Fruit fly (Drosophila melanogaster) whole organism, larva: ENCODE measurements around the gene Shab.

Experiments
- noc ChIP-seq: fragments of 200-800 bp; sonication (Bioruptor generic); optimal IDR thresholded peaks from 3 replicates; lab custom pipeline; 2019; ENCODE audit warnings: missing biosample characterization, mild to moderate bottlenecking, missing genetic modification characterization, moderate library complexity

Shab gene

DNA sequence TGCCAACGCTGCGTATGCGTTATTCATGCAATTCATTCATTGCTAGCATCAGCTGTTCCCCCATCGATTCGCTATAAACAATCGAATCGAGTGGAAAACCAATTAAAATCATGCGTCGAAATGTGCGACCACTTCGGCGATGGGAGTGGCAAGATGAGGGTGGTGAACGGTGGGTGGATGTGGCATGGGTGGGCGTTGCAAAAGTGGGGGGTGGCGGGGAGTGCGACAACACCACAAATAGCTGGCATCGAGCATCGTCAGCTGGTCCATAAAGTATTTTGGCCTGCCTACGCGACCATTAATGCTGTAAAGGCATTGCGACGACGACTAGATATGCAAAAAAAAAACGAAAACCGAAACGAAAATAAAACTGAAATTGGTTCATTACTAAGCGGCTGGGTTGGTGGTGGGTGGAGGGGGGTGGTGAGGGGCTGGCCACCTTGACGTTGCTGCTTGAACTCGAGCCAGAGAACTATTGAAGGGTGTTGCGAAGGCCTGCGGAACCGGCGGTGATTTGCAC, 14.8 kb downstream of the Shab start:
- no peak for TF ChIP-seq noc (tag; lab: Kevin White, UChicago)

DNA sequence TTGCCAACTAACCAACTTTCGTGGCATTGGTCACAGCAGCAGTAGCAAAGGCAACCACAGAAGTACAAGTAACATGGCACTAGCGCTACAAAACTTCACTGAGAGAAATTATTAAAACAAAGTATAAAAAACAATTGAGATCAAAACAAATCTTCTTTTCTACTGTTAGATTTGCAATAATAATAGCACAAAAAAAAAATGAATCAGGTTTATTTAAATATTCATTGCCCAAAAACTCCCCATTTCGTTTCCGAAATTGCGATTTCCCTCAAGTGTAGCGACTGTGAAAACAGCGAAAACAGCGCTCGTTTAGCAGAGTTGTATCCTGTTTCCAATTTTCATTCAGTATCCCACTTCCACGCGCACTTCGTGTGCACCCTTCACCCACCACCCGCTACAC, 18.5 kb downstream of the Shab start:
- TF ChIP-seq noc (tag; lab: Kevin White, UChicago), result no peak

DNA sequence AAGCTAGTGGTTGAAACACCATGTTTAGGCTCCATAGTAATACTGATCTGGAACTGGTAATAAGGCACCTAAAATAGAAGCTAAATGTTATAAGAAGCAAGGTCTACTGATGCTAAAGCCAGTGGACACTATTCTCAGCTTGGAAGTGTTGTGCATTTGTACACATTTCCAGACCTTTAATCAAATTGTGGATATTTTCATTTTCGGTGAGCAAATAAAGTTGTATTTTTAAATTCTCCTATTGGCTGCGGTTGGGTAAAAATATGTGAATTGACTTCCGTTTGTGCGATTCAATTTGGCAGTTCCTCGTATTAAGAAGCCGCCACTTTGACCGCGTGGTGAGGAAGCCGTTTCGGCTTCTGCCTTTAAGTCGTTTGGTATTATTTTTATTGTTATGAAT, 21.7 kb downstream of the Shab start, which contains the start of gene CG9970:
Gene CG9970 (minus strand): TSS at position 101 of the 400 bp plus-strand sequence.
- TF ChIP-seq noc (tag; lab: Kevin White, UChicago), result no peak

DNA sequence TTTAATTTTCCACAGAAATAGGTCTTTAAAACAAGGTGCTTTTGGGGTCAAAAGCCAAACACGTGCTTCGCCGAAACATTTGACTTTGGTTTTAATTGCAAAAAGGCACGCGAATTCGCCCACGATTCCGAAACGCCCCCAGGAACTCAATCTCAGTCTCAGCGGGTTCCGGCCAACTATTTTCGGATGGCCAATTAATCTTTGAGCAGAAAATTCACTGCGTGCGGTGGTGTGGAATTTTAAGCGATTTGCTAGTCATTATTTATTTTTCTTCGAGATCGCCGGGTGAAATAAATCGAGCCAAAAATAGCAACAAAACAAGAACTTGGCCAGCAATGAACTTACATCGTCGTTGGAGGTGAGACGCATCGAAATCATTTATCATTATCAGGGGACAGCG, 23.8 kb downstream of the Shab start:
- no peak for TF ChIP-seq noc (tag; lab: Kevin White, UChicago)

DNA sequence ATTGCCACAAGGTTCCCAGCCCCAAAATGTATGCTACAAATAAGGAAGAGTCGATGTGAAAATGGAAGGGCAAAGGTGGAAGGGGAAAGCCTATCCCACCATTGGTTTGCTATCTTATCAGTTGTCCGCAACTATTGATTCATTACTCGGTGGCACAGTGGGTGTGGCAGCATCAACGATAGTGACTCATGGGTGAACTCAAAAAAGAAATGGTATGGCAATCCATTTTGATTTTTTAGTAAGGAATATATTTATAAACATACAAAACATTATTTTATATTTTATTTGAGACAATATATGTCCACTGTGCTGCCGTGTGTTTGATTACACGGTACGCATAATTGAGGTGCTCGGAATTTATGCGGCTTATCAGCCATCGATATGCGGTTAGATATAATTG, 28.3 kb downstream of the Shab start:
- no peak for TF ChIP-seq noc (tag; lab: Kevin White, UChicago)

DNA sequence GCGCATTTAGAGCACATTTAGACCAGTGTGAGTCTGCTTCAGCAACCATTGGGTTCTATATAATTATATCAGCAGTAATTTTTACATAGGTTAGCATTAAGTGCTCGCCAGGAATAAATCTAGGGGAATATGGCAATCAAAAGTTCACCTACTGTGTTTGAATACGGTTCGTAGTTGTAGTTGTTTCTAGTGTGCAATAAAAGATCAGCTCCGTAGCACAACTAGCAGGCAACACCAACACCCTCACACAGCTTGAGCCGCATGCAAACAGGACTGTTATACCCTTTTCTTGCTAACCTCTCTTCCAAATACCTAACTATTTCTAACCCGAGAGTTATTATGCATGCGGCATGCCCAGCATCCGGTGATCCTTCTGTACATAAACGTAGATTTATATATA, 56.7 kb downstream of the Shab start, which contains the start of gene CG32846:
Gene CG32846 (minus strand): TSS at position 101 of the 400 bp plus-strand sequence.
- TF ChIP-seq noc (tag; lab: Kevin White, UChicago), result no peak

DNA sequence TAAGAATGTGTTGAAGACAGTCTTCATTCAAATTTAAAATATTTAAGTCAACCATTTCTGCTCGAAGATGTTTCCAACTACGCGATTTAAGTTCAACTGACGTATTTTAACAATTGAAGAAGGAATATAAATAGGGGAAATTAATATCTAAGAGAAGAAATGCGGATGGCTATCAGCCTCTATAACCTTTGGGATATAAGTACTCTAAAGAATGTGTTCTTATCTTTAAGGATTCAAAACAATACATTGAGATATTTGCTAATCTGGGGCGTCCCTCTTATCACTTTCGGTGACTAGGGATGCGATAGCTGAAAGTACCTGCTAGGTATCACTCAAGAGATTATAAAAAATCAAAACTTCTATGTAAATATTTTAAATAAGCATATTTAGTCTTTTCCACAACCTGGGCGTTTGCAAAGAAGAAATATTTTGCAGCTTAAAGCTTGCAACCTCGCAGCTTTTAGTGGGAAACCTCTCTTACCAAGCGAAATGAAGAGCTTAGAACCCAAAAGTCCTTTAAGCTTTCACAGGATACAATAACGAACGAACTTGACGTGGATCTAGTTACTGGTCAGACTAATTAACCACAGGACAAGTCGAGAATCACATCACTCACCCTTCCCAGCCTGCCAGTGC, 66.2 kb downstream of the Shab start, which contains the start of the genes CG34025 and Or63a:
Gene CG34025 (minus strand): TSS at position 101 of the 636 bp plus-strand sequence.
Gene Or63a (plus strand): TSS at position 586 of the 636 bp plus-strand sequence.
- no peak for TF ChIP-seq noc (tag; lab: Kevin White, UChicago)

DNA sequence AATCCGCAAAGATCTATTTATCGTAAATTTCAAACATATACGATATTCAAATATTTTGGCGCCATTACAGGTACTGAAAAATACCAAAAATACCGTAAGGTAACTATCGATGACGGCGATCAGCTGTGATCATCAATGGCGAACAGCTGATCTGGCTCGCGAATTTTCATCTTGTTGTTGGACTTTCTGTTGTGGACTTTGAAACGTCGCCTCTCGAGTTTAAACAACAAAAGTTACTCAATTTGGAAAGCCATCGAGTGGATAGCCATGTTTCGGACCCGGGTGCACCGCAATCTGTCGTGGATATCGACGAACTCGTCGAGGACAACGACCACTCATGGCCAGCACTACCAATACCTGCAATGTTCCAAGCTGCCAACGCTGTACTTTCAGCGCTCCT, 86.0 kb downstream of the Shab start, which contains the start of gene CPT2:
Gene CPT2 (plus strand): TSS at position 167 of the 400 bp plus-strand sequence.
- no peak for TF ChIP-seq noc (tag; lab: Kevin White, UChicago)

DNA sequence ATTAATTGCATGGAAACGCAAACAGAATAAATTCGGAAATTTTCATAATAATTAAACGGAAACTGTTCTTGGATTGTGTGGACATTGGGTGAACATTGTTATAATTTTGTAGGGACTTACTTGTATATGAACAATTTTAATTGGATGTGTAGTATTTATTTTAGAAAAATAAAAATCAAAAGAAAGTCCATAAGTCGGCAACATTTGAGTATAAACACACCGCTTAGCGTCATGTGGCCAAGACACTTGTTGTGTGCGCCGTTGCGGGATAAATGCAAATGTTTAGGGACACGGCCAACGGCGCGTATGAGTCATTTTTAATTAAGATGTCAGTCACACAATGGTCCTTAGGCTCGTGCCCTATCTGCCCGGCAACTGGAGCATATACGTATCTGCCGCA, 91.5 kb downstream of the Shab start:
- no peak for TF ChIP-seq noc (tag; lab: Kevin White, UChicago)

DNA sequence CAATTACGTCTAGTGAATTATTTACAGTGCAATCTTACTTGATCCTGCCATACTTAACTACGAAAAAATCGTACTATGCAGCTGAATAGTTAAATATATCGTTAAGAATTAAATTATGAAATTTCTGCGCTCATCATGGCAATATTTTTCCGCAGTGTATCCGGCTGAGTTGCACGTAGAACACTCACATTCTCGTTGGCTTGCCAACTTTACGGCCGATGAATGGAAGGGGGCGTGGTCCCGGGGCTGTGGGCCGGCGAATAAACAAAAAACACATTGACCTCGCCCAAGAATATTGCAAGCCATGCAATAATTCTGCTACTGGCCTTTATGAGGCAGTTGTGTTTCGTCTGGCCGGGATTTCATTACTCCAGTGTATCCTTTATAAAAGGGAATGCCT, 92.9 kb downstream of the Shab start:
- TF ChIP-seq noc (tag; lab: Kevin White, UChicago), result no peak

DNA sequence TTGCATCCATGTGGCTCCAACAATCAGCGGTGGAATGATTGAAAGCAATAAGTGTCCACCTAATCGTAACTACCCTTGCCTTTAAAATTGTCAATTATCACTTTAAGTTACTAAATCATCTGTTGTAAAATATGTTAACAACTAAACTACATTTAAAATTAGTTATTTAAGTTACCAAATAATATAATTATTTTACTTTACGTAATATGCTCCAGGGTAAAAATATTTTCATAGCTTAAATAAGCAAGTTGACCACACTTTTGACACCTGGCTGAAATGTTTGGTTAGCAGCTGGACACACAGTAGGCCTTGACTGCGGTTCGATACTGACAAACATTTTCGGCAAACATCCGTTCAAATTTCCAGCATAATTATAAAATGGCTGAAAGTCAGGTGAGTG, 100.1 kb downstream of the Shab start, which contains the start of gene CG2113:
Gene CG2113 (plus strand): TSS at position 301 of the 400 bp plus-strand sequence.
- TF ChIP-seq noc (tag; lab: Kevin White, UChicago), result no peak

DNA sequence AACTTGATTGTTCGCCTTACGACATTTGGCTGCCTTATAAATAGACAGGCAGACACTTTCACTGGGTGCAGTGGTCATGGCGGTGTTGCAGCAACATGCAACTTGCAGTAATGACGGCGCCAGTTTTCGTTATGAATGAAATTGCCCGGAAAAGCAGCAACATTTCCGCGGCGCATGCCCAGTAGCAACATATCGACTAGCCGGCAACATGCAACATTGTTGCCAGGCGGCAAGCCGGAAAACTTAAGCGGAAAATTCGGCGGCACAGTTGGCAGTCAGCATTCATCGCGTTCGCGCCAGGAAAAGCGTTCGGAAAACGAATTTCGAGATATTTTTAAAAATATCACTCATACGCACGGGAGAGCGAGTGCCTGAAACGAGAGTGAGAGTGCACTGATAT, 106.6 kb downstream of the Shab start, which contains the start of gene FMRFaR:
Gene FMRFaR (plus strand): TSS at position 272 of the 400 bp plus-strand sequence.
- TF ChIP-seq noc (tag; lab: Kevin White, UChicago), result no peak
